Fruit fly (Drosophila melanogaster) whole organism, pupa: ENCODE data around the gene Glys.

Source experiments
- CG10348 ChIP-seq: fragments of 200-800 bp; sonication (Bioruptor generic); IDR thresholded peaks from 2 replicates; pipeline ENCODE4 v1.3.6; 2022; ENCODE audit warnings: missing biosample characterization, missing genetic modification characterization
- CG12605 ChIP-seq: fragments of 200-800 bp; sonication (Bioruptor generic); IDR thresholded peaks from 2 replicates; pipeline ENCODE4 v1.3.6; 2022; ENCODE audit warnings: missing biosample characterization, missing genetic modification characterization
- CG13204 ChIP-seq: fragments of 200-800 bp; sonication (Bioruptor generic); optimal IDR thresholded peaks from 2 replicates; lab custom pipeline; 2018; ENCODE audit warnings: missing biosample characterization, mild to moderate bottlenecking, missing genetic modification characterization, moderate library complexity
- CG14655 ChIP-seq: fragments of 200-800 bp; sonication (Bioruptor generic); optimal IDR thresholded peaks from 3 replicates; lab custom pipeline; 2017; ENCODE audit warnings: mild to moderate bottlenecking, missing biosample characterization, missing genetic modification reagents, missing genetic modification characterization
- CG15710 ChIP-seq: fragments of 200-800 bp; sonication (Bioruptor generic); optimal IDR thresholded peaks from 2 replicates; lab custom pipeline; 2018; ENCODE audit warnings: missing biosample characterization, mild to moderate bottlenecking, missing genetic modification characterization, moderate library complexity
- CG17806 ChIP-seq: fragments of 200-800 bp; sonication (Bioruptor generic); optimal IDR thresholded peaks from 2 replicates; lab custom pipeline; 2018; ENCODE audit warnings: missing biosample characterization, mild to moderate bottlenecking, missing genetic modification characterization, moderate library complexity
- CG32121 ChIP-seq: fragments of 200-800 bp; sonication (Bioruptor generic); IDR thresholded peaks from 2 replicates; pipeline ENCODE4 v1.3.6; 2022; ENCODE audit warnings: missing biosample characterization, missing genetic modification characterization
- CG34367 ChIP-seq: fragments of 200-800 bp; sonication (Bioruptor generic); optimal IDR thresholded peaks from 2 replicates; lab custom pipeline; 2018; ENCODE audit warnings: missing biosample characterization, mild to moderate bottlenecking, missing genetic modification characterization
- CG4496 ChIP-seq: fragments of 200-800 bp; sonication (Bioruptor generic); IDR thresholded peaks from 3 replicates; pipeline ENCODE4 v1.3.6; 2022; ENCODE audit warnings: missing biosample characterization, missing genetic modification characterization
- CG8159 ChIP-seq: fragments of 200-800 bp; sonication (Bioruptor generic); optimal IDR thresholded peaks from 3 replicates; lab custom pipeline; 2018; ENCODE audit warnings: missing biosample characterization, mild to moderate bottlenecking, missing genetic modification characterization, moderate library complexity
- CG8301 ChIP-seq: fragments of 200-800 bp; sonication (Bioruptor generic); optimal IDR thresholded peaks from 2 replicates; lab custom pipeline; 2018; ENCODE audit warnings: missing biosample characterization, mild to moderate bottlenecking, missing genetic modification characterization
- CG9948 ChIP-seq: fragments of 200-800 bp; sonication (Bioruptor generic); optimal IDR thresholded peaks from 2 replicates; lab custom pipeline; 2018; ENCODE audit warnings: missing biosample characterization, mild to moderate bottlenecking, missing genetic modification characterization, moderate library complexity
- D1 ChIP-seq: fragments of 200-800 bp; sonication (Bioruptor generic); optimal IDR thresholded peaks from 2 replicates; lab custom pipeline; 2018; ENCODE audit warnings: missing biosample characterization, mild to moderate bottlenecking, missing genetic modification characterization, moderate library complexity
- EcR ChIP-seq: fragments of 200-800 bp; sonication (Bioruptor generic); optimal IDR thresholded peaks from 3 replicates; lab custom pipeline; 2019; ENCODE audit warnings: missing biosample characterization, missing genetic modification characterization, mild to moderate bottlenecking, moderate library complexity, missing genetic modification reagents
- Ets98B ChIP-seq: fragments of 200-800 bp; sonication (Bioruptor generic); IDR thresholded peaks from 2 replicates; pipeline ENCODE4 v1.3.6; 2022; ENCODE audit warnings: missing biosample characterization, missing genetic modification characterization
- Pif1A ChIP-seq: fragments of 200-800 bp; sonication (Bioruptor generic); optimal IDR thresholded peaks from 3 replicates; lab custom pipeline; 2016; ENCODE audit warnings: missing biosample characterization, missing genetic modification characterization
- Pif1B ChIP-seq: fragments of 200-800 bp; sonication (Bioruptor generic); optimal IDR thresholded peaks from 3 replicates; lab custom pipeline; 2016; ENCODE audit warnings: missing biosample characterization, missing genetic modification characterization
- Snoo ChIP-seq: fragments of 200-800 bp; sonication (Bioruptor generic); optimal IDR thresholded peaks from 3 replicates; lab custom pipeline; 2017; ENCODE audit warnings: missing biosample characterization, mild to moderate bottlenecking, missing genetic modification characterization, inconsistent platforms
- fd96Ca ChIP-seq: fragments of 200-800 bp; sonication (Bioruptor generic); IDR thresholded peaks from 3 replicates; pipeline ENCODE4 v1.3.6; 2022; ENCODE audit warnings: missing biosample characterization, missing genetic modification characterization
- gl ChIP-seq: fragments of 200-800 bp; sonication (Bioruptor generic); optimal IDR thresholded peaks from 2 replicates; lab custom pipeline; 2018; ENCODE audit warnings: missing biosample characterization, mild to moderate bottlenecking, missing genetic modification characterization
- rn ChIP-seq: fragments of 200-800 bp; sonication (Bioruptor generic); IDR thresholded peaks from 2 replicates; pipeline ENCODE4 v1.3.6; 2022; ENCODE audit warnings: missing biosample characterization, missing genetic modification characterization

The Glys gene

dm6 chr3R:15112232-15112631 lies 35.1 kb downstream of the Glys start:
- no peak for TF ChIP-seq rn (GFP tag; lab: Robert Waterston, UW)
- peak; percentile 76 for TF ChIP-seq Pif1B (GFP tag; lab: Kevin White, UChicago)
- peak; percentile 30 for TF ChIP-seq CG15710 (tag; lab: Kevin White, UChicago)
- TF ChIP-seq CG4496 (GFP tag; lab: Robert Waterston, UW) = peak; percentile 62; the same call in 2 of the 3 replicates
- peak; percentile 40 for TF ChIP-seq CG34367 (tag; lab: Kevin White, UChicago)
- TF ChIP-seq CG9948 (tag; lab: Kevin White, UChicago) = peak; percentile 20
- TF ChIP-seq EcR (GFP tag; lab: Kevin White, UChicago) = peak; percentile 75
- TF ChIP-seq CG32121 (GFP tag; lab: Robert Waterston, UW) = 0 out of 2 replicates have a peak, but pooled peaks have one; percentile 14
- no peak for TF ChIP-seq gl
- no peak for TF ChIP-seq D1 (tag; lab: Kevin White, UChicago)
- peak; percentile 37 for TF ChIP-seq Snoo (tag; lab: Kevin White, UChicago)
- peak; percentile 22; the same call in 1 of the 2 replicates for TF ChIP-seq Ets98B (GFP tag; lab: Robert Waterston, UW)
- TF ChIP-seq CG13204 (GFP tag; lab: Kevin White, UChicago) = peak; percentile 31
- no peak for TF ChIP-seq CG8301
- TF ChIP-seq CG8159 (tag; lab: Kevin White, UChicago) = peak; percentile 27
- no peak for TF ChIP-seq CG17806 (tag; lab: Kevin White, UChicago)
- peak; percentile 69 for TF ChIP-seq Pif1A (GFP tag; lab: Kevin White, UChicago)
- no peak for TF ChIP-seq CG10348 (GFP tag; lab: Robert Waterston, UW)
- peak; percentile 59; the same call in 1 of the 3 replicates for TF ChIP-seq fd96Ca (GFP tag; lab: Robert Waterston, UW)
- TF ChIP-seq CG12605 = peak; percentile 70; the same call in 1 of the 2 replicates
- no peak for TF ChIP-seq CG14655 (GFP tag; lab: Kevin White, UChicago)

dm6 chr3R:15110135-15110534 lies 37.2 kb downstream of the Glys start:
- no peak for TF ChIP-seq CG12605
- 0 out of 2 replicates have a peak, but pooled peaks have one; percentile 16 for TF ChIP-seq rn (GFP tag; lab: Robert Waterston, UW)
- no peak for TF ChIP-seq D1 (tag; lab: Kevin White, UChicago)
- no peak for TF ChIP-seq Snoo (tag; lab: Kevin White, UChicago)
- 0 out of 3 replicates have a peak, but pooled peaks have one; percentile 36 for TF ChIP-seq fd96Ca (GFP tag; lab: Robert Waterston, UW)
- peak; percentile 56 for TF ChIP-seq Ets98B (GFP tag; lab: Robert Waterston, UW)
- TF ChIP-seq CG15710 (tag; lab: Kevin White, UChicago) = peak; percentile 13
- peak; percentile 27 for TF ChIP-seq CG8159 (tag; lab: Kevin White, UChicago)
- TF ChIP-seq CG14655 (GFP tag; lab: Kevin White, UChicago) = peak; percentile 38
- TF ChIP-seq CG32121 (GFP tag; lab: Robert Waterston, UW) = 0 out of 2 replicates have a peak, but pooled peaks have one; percentile 27
- TF ChIP-seq CG17806 (tag; lab: Kevin White, UChicago) = no peak
- TF ChIP-seq Pif1A (GFP tag; lab: Kevin White, UChicago) = peak; percentile 17
- peak; percentile 48 for TF ChIP-seq CG8301
- no peak for TF ChIP-seq CG34367 (tag; lab: Kevin White, UChicago)
- TF ChIP-seq CG9948 (tag; lab: Kevin White, UChicago) = no peak
- no peak for TF ChIP-seq gl
- peak; percentile 58; the same call in 2 of the 3 replicates for TF ChIP-seq CG4496 (GFP tag; lab: Robert Waterston, UW)
- no peak for TF ChIP-seq CG10348 (GFP tag; lab: Robert Waterston, UW)
- no peak for TF ChIP-seq CG13204 (GFP tag; lab: Kevin White, UChicago)
- no peak for TF ChIP-seq Pif1B (GFP tag; lab: Kevin White, UChicago)
- no peak for TF ChIP-seq EcR (GFP tag; lab: Kevin White, UChicago)

dm6 chr3R:15095550-15096031 lies 51.7 kb downstream of the Glys start, which contains the start of gene CG6966:
CG6966 (minus strand) TSS chr3R:15095631.
- no peak for TF ChIP-seq CG4496 (GFP tag; lab: Robert Waterston, UW)
- TF ChIP-seq rn (GFP tag; lab: Robert Waterston, UW) = no peak
- TF ChIP-seq Pif1B (GFP tag; lab: Kevin White, UChicago) = no peak
- peak; percentile 87 for TF ChIP-seq CG34367 (tag; lab: Kevin White, UChicago)
- no peak for TF ChIP-seq CG32121 (GFP tag; lab: Robert Waterston, UW)
- no peak for TF ChIP-seq fd96Ca (GFP tag; lab: Robert Waterston, UW)
- peak; percentile 29 for TF ChIP-seq EcR (GFP tag; lab: Kevin White, UChicago)
- TF ChIP-seq CG15710 (tag; lab: Kevin White, UChicago) = peak; percentile 74
- peak; percentile 53 for TF ChIP-seq CG8159 (tag; lab: Kevin White, UChicago)
- peak; percentile 83 for TF ChIP-seq Snoo (tag; lab: Kevin White, UChicago)
- peak; percentile 36 for TF ChIP-seq CG17806 (tag; lab: Kevin White, UChicago)
- no peak for TF ChIP-seq CG12605
- TF ChIP-seq CG14655 (GFP tag; lab: Kevin White, UChicago) = no peak
- peak; percentile 25 for TF ChIP-seq gl
- peak; percentile 77 for TF ChIP-seq D1 (tag; lab: Kevin White, UChicago)
- no peak for TF ChIP-seq CG8301
- no peak for TF ChIP-seq Pif1A (GFP tag; lab: Kevin White, UChicago)
- TF ChIP-seq CG9948 (tag; lab: Kevin White, UChicago) = peak; percentile 30
- TF ChIP-seq Ets98B (GFP tag; lab: Robert Waterston, UW) = no peak
- peak; percentile 21 for TF ChIP-seq CG13204 (GFP tag; lab: Kevin White, UChicago)
- TF ChIP-seq CG10348 (GFP tag; lab: Robert Waterston, UW) = no peak

- TF ChIP-seq CG17806 (tag; lab: Kevin White, UChicago) (no peak), CG14655 (GFP tag; lab: Kevin White, UChicago) (no peak), CG32121 (GFP tag; lab: Robert Waterston, UW) (no peak), rn (GFP tag; lab: Robert Waterston, UW) (no peak), Pif1A (GFP tag; lab: Kevin White, UChicago) (no peak), Ets98B (GFP tag; lab: Robert Waterston, UW) (no peak), CG8159 (tag; lab: Kevin White, UChicago) (no peak), CG34367 (tag; lab: Kevin White, UChicago) (no peak), CG13204 (GFP tag; lab: Kevin White, UChicago) (no peak), CG10348 (GFP tag; lab: Robert Waterston, UW) (no peak), CG15710 (tag; lab: Kevin White, UChicago) (no peak), fd96Ca (GFP tag; lab: Robert Waterston, UW) (no peak), D1 (tag; lab: Kevin White, UChicago) (no peak)
Measured at dm6 chr3R:15094929-15095236, 52.4 kb downstream of the Glys start.
